Fruit fly (Drosophila melanogaster) whole organism: ENCODE results near the gene CG7320.

Experiments used
- CG8478 ChIP-seq: fragments of >200 bp; optimal IDR thresholded peaks from 2 replicates; lab custom pipeline; 2018; ENCODE audit warnings: inconsistent platforms
- Dll ChIP-seq: fragments of >200 bp; optimal IDR thresholded peaks from 2 replicates; lab custom pipeline; 2017
- EcR ChIP-seq, 2 experiments: fragments of >200 bp; optimal IDR thresholded peaks; 2 replicates each; lab custom pipeline; 2017; ENCODE audit warnings: missing biosample characterization in 2 of 2, missing genetic modification characterization in 2 of 2, missing genetic modification reagents in 2 of 2
- psq ChIP-seq: fragments of >200 bp; optimal IDR thresholded peaks from 2 replicates; lab custom pipeline; 2017
- usp ChIP-seq: fragments of >200 bp; optimal IDR thresholded peaks from 2 replicates; lab custom pipeline; 2017; ENCODE audit warnings: missing biosample characterization, missing genetic modification characterization, mixed read lengths

dm6 chr3L:18161175-18161574, 40.1 kb upstream of the CG7320 start:
- TF ChIP-seq psq (no peak), usp (GFP tag; lab: Kevin White, UChicago) (no peak), EcR (GFP tag; optimal IDR thresholded peaks at IDR 0.05; lab: Kevin White, UChicago) (no peak), CG8478 (lab: Kevin White, UChicago) (no peak), Dll (lab: Kevin White, UChicago) (no peak)
